Worm (Caenorhabditis elegans): ENCODE data around the gene T05D4.5.

The T05D4.5 gene

ce11 chrIII:13623014-13623413 lies 42.4 kb downstream of the T05D4.5 start, which contains the start of gene mlc-5:
Gene mlc-5 (plus strand): TSS chrIII:13623314.
- TF ChIP-seq nhr-76 (tag; optimal IDR thresholded peaks at IDR 0.05) (no peak), pha-4 (tag; optimal IDR thresholded peaks at IDR 0.05) (no peak), blmp-1 (tag; optimal IDR thresholded peaks at IDR 0.05) (no peak), drap-1 (GFP tag; optimal IDR thresholded peaks at IDR 0.05) (no peak), nhr-28 (tag; optimal IDR thresholded peaks at IDR 0.05) (no peak), lsy-2 (tag; optimal IDR thresholded peaks at IDR 0.05) (no peak), ztf-11 (tag; optimal IDR thresholded peaks at IDR 0.05) (no peak), elt-3 (tag; optimal IDR thresholded peaks at IDR 0.05) (no peak)

- no peak for TF ChIP-seq elt-1 (tag; optimal IDR thresholded peaks at IDR 0.05; ENCODE audit: borderline replicate concordance, insufficient read depth)
- TF ChIP-seq drap-1 (GFP tag; optimal IDR thresholded peaks at IDR 0.05), result no peak
- TF ChIP-seq unc-120 (tag; optimal IDR thresholded peaks at IDR 0.05; ENCODE audit: poor library complexity, severe bottlenecking), result no peak
Observed at ce11 chrIII:13624226-13624625, 43.6 kb downstream of the T05D4.5 start, which contains the start of gene taf-9. Gene taf-9 (plus strand): TSS chrIII:13624276.

DNA sequence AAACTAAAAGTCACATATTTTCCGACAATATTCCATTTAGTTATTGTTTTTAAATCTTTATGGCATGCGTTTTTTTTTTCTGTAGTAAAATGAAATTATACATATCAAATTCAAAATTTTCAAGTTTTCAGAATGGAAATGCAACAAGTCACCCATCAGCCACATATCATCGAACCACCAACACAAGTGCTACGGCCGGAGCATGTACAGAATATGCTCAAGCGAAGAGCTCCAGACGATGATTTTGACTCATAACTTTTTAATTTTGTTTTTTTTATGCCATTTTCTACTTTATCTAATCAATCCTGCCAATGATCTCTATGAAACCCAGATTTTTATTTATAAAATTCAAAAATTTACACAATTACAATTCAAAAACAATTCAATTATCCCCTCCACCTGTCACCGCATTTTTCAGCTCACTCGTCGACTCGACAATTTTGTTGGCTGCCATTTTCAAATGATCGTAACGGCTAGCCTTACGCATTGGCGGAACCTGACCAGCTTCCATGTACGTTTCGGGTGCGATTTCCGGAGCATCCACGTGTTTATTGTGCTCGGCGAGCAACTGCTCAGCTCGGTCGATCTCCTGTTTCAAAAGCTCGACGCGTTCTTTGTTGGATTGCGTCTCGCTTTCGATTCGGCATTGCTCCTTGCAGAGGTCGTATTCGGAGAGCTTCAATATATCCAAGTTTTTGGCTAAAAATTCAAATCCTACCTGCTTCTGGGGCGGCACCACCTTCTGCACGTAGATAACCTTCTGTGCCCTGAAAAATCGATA lies 45.2 kb downstream of the T05D4.5 start:
- TF ChIP-seq ces-1 (GFP tag; optimal IDR thresholded peaks at IDR 0.05), result no peak
- TF ChIP-seq mls-2 (tag; optimal IDR thresholded peaks at IDR 0.05), result no peak
- TF ChIP-seq unc-39 (tag; optimal IDR thresholded peaks at IDR 0.05), result no peak
- TF ChIP-seq nhr-76 (tag; optimal IDR thresholded peaks at IDR 0.05), result no peak
- no peak for TF ChIP-seq ceh-39 (tag; optimal IDR thresholded peaks at IDR 0.05)
- TF ChIP-seq ceh-83 (GFP tag; optimal IDR thresholded peaks at IDR 0.05), result no peak
- TF ChIP-seq elt-1 (tag; optimal IDR thresholded peaks at IDR 0.05; ENCODE audit: borderline replicate concordance, insufficient read depth), result no peak
- TF ChIP-seq unc-120 (tag; optimal IDR thresholded peaks at IDR 0.05; ENCODE audit: poor library complexity, severe bottlenecking), result no peak
- TF ChIP-seq nhr-28 (tag; optimal IDR thresholded peaks at IDR 0.05), result no peak
- TF ChIP-seq pha-4 (tag; optimal IDR thresholded peaks at IDR 0.05), result no peak
- no peak for TF ChIP-seq flh-1 (GFP tag; optimal IDR thresholded peaks at IDR 0.05)
- no peak for TF ChIP-seq hlh-1 (tag; optimal IDR thresholded peaks at IDR 0.05)

DNA sequence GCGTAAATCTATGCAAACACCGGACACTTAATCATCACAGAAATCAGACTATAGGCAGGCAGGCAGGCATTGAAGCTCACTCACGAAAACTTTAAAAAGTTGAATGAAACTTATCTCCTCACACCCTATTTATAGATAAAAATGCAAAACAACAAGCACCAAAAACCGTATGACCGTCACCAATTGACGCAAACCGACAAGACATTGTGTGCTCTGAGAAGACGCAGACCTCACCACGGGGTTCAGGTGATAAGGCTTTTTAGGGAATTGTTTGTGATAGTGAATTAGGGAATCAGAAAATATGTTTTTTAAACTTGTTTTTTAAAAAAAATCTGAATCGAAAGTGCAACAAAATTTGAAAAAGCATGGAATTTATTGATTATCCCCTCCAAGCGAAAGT lies 46.1 kb downstream of the T05D4.5 start, which contains the start of gene T12D8.5:
Gene T12D8.5, minus strand, starts transcription at position 95 of the 400 bp plus-strand sequence.
- no peak for TF ChIP-seq ztf-11 (tag; optimal IDR thresholded peaks at IDR 0.05)
- no peak for TF ChIP-seq ceh-39 (tag; optimal IDR thresholded peaks at IDR 0.05)
- TF ChIP-seq bed-3 (GFP tag; optimal IDR thresholded peaks at IDR 0.05), result no peak
- no peak for TF ChIP-seq blmp-1 (tag; optimal IDR thresholded peaks at IDR 0.05)
- TF ChIP-seq nhr-12 (tag; optimal IDR thresholded peaks at IDR 0.05), result no peak
- no peak for TF ChIP-seq zip-8 (tag; optimal IDR thresholded peaks at IDR 0.05)
- TF ChIP-seq mls-2 (tag; optimal IDR thresholded peaks at IDR 0.05), result no peak
- TF ChIP-seq snpc-4 (tag; optimal IDR thresholded peaks at IDR 0.05), result no peak
- TF ChIP-seq lin-32 (GFP tag; optimal IDR thresholded peaks at IDR 0.05), result no peak

DNA sequence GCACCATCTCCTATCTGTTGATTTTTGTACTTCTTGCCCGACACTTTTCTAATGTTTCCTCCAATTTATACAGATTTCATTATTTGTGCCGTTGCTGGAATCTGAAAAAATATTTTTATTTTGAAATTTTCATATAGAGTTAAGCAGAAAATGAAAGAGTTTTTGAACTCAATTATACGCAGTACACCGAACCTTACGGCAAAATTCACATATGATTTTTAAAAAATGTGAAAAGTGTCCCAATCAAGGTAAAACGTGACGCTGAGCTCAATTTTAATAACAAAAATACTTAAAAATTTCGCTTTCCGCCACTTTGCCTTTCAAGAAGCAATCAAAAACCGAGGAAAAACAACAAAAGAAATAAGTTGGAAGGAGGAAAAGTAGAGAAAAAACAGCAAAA lies 50.1 kb downstream of the T05D4.5 start, which contains the start of gene arrd-17:
Gene arrd-17, minus strand, starts transcription at position 101 of the 400 bp plus-strand sequence.
- TF ChIP-seq ham-2 (GFP tag; optimal IDR thresholded peaks at IDR 0.05) (no peak), bed-3 (GFP tag; optimal IDR thresholded peaks at IDR 0.05) (no peak), lsy-2 (tag; optimal IDR thresholded peaks at IDR 0.05) (no peak), hlh-1 (tag; optimal IDR thresholded peaks at IDR 0.05) (no peak), sem-2 (GFP tag; optimal IDR thresholded peaks at IDR 0.05) (no peak), ces-1 (GFP tag; optimal IDR thresholded peaks at IDR 0.05) (no peak), M03D4.4 (tag; optimal IDR thresholded peaks at IDR 0.05) (no peak), lin-32 (GFP tag; optimal IDR thresholded peaks at IDR 0.05) (no peak), pha-4 (tag; optimal IDR thresholded peaks at IDR 0.05) (no peak), mls-2 (tag; optimal IDR thresholded peaks at IDR 0.05) (no peak), unc-120 (tag; optimal IDR thresholded peaks at IDR 0.05; ENCODE audit: poor library complexity, severe bottlenecking) (no peak)
